Worm (Caenorhabditis elegans) whole organism, young adult: Measurements from ENCODE around the gene W02B3.7.

Source experiments
- D2030.7 ChIP-seq: fragments of 200-800 bp; sonication (Bioruptor generic); IDR thresholded peaks from 2 replicates; pipeline ENCODE4 v1.3.6; 2022; ENCODE audit warnings: missing genetic modification reagents, missing genetic modification characterization, missing compliant biosample characterization
- F39B2.1 ChIP-seq: fragments of 200-800 bp; sonication (Bioruptor generic); IDR thresholded peaks from 2 replicates; pipeline ENCODE4 v1.3.6; 2022; ENCODE audit warnings: missing genetic modification reagents, missing genetic modification characterization, missing compliant biosample characterization
- F52B5.7 ChIP-seq: sonication (generic microtip); optimal IDR thresholded peaks from 2 replicates; lab custom pipeline; 2016; ENCODE audit warnings: mild to moderate bottlenecking, missing genetic modification characterization, missing compliant biosample characterization
- F57C9.4 ChIP-seq: sonication (generic microtip); optimal IDR thresholded peaks from 2 replicates; lab custom pipeline; 2017; ENCODE audit warnings: mild to moderate bottlenecking, missing genetic modification characterization, missing compliant biosample characterization
- T07F8.4 ChIP-seq: sonication (generic microtip); optimal IDR thresholded peaks from 2 replicates; lab custom pipeline; 2016; ENCODE audit warnings: mild to moderate bottlenecking, missing genetic modification characterization, moderate library complexity, missing compliant biosample characterization
- akir-1 ChIP-seq: fragments of 200-800 bp; sonication (Bioruptor generic); optimal IDR thresholded peaks from 2 replicates; lab custom pipeline; 2018; ENCODE audit warnings: mild to moderate bottlenecking, missing genetic modification characterization, moderate library complexity, missing compliant biosample characterization
- ama-1 ChIP-seq, 3 experiments: fragments of 150-350 bp in 1 of 3; sonication (generic microtip) in 2 of 3; optimal IDR thresholded peaks; 2 replicates each; lab custom pipeline; 2014 to 2018; ENCODE audit warnings: missing biosample characterization in 2 of 3, missing genetic modification characterization in 2 of 3, missing genetic modification reagents in 2 of 3
- ceh-27 ChIP-seq: fragments of 200-800 bp; sonication (Bioruptor generic); optimal IDR thresholded peaks from 2 replicates; lab custom pipeline; 2018; ENCODE audit warnings: mild to moderate bottlenecking, missing genetic modification characterization, moderate library complexity, missing compliant biosample characterization
- ceh-40 ChIP-seq: fragments of 200-800 bp; sonication (Bioruptor generic); IDR thresholded peaks from 2 replicates; pipeline ENCODE4 v1.3.6; 2022; ENCODE audit warnings: missing genetic modification characterization, missing compliant biosample characterization
- dox-1 ChIP-seq: fragments of 200-800 bp; sonication (Bioruptor generic); IDR thresholded peaks from 2 replicates; pipeline ENCODE4 v1.3.6; 2022; ENCODE audit warnings: missing genetic modification reagents, missing genetic modification characterization, missing compliant biosample characterization
- ets-4 ChIP-seq: fragments of 200-800 bp; sonication (Bioruptor generic); optimal IDR thresholded peaks from 2 replicates; lab custom pipeline; 2018; ENCODE audit warnings: mild to moderate bottlenecking, missing genetic modification characterization, missing compliant biosample characterization
- fkh-3 ChIP-seq: sonication (generic microtip); optimal IDR thresholded peaks from 2 replicates; lab custom pipeline; 2016; ENCODE audit warnings: mild to moderate bottlenecking, missing genetic modification characterization, missing compliant biosample characterization
- hlh-12 ChIP-seq: sonication (generic microtip); optimal IDR thresholded peaks from 2 replicates; lab custom pipeline; 2016; ENCODE audit warnings: missing genetic modification characterization, missing compliant biosample characterization
- hmg-1.2 ChIP-seq: fragments of 200-800 bp; sonication (Bioruptor generic); IDR thresholded peaks from 2 replicates; pipeline ENCODE4 v1.3.6; 2022; ENCODE audit warnings: missing genetic modification reagents, missing genetic modification characterization, missing compliant biosample characterization
- hsf-1 ChIP-seq: fragments of 200-800 bp; sonication (Bioruptor generic); IDR thresholded peaks from 2 replicates; pipeline ENCODE4 v1.3.6; 2022; ENCODE audit warnings: missing genetic modification reagents, missing genetic modification characterization, missing compliant biosample characterization
- mcd-1 ChIP-seq: fragments of 200-800 bp; sonication (Bioruptor generic); IDR thresholded peaks from 2 replicates; pipeline ENCODE4 v1.3.6; 2022; ENCODE audit warnings: missing genetic modification reagents, missing genetic modification characterization, missing compliant biosample characterization
- mel-28 ChIP-seq: sonication (generic microtip); optimal IDR thresholded peaks from 2 replicates; lab custom pipeline; 2016; ENCODE audit warnings: borderline replicate concordance, mild to moderate bottlenecking, missing genetic modification characterization, missing compliant biosample characterization
- nhr-27 ChIP-seq: fragments of 200-800 bp; sonication (Bioruptor generic); optimal IDR thresholded peaks from 2 replicates; lab custom pipeline; 2018; ENCODE audit warnings: mild to moderate bottlenecking, missing genetic modification characterization, moderate library complexity, missing compliant biosample characterization
- nhr-90 ChIP-seq: sonication (generic microtip); optimal IDR thresholded peaks from 2 replicates; lab custom pipeline; 2016; ENCODE audit warnings: missing genotype, mild to moderate bottlenecking, missing genetic modification characterization, missing compliant biosample characterization
- snpc-1.3 ChIP-seq: sonication (generic microtip); optimal IDR thresholded peaks from 2 replicates; lab custom pipeline; 2017; ENCODE audit warnings: missing genetic modification characterization, mild to moderate bottlenecking, missing compliant biosample characterization, antibody characterized with exemption, moderate library complexity, missing genotype, missing genetic modification reagents; ENCODE audit not compliant: insufficient read depth
- tbp1 ChIP-seq: fragments of 200-800 bp; sonication (Bioruptor generic); optimal IDR thresholded peaks from 2 replicates; lab custom pipeline; 2018; ENCODE audit warnings: mild to moderate bottlenecking, missing genetic modification characterization, missing compliant biosample characterization
- unc-130 ChIP-seq: sonication (generic microtip); optimal IDR thresholded peaks from 2 replicates; lab custom pipeline; 2016; ENCODE audit warnings: missing genetic modification reagents, missing genetic modification characterization, missing compliant biosample characterization

Gene W02B3.7

ce11 chrIII:640198-640803 is 51.5 kb downstream of the W02B3.7 start, which contains the start of the genes tag-266 and tag-267 (continued):
- TF ChIP-seq nhr-27 (tag; lab: Kevin White, UChicago) (no peak), T07F8.4 (tag; lab: Kevin White, UChicago) (no peak), ceh-27 (GFP tag; lab: Kevin White, UChicago) (peak; percentile 60), ama-1 (optimal IDR thresholded peaks at IDR 0.05; lab: Kevin White, UChicago) (no peak), ama-1 (GFP tag; optimal IDR thresholded peaks at IDR 0.05; lab: Kevin White, UChicago) (no peak), tbp1 (GFP tag; lab: Kevin White, UChicago) (peak; percentile 45), D2030.7 (GFP tag; lab: Robert Waterston, UW) (peak; percentile 54), hlh-12 (tag; lab: Kevin White, UChicago) (no peak), akir-1 (no peak), hmg-1.2 (GFP tag; lab: Robert Waterston, UW) (peak; percentile 30; the same call in 1 of the 2 replicates), F57C9.4 (tag; lab: Kevin White, UChicago) (no peak), nhr-90 (tag; lab: Kevin White, UChicago) (no peak), dox-1 (peak; percentile 59)

DNA sequence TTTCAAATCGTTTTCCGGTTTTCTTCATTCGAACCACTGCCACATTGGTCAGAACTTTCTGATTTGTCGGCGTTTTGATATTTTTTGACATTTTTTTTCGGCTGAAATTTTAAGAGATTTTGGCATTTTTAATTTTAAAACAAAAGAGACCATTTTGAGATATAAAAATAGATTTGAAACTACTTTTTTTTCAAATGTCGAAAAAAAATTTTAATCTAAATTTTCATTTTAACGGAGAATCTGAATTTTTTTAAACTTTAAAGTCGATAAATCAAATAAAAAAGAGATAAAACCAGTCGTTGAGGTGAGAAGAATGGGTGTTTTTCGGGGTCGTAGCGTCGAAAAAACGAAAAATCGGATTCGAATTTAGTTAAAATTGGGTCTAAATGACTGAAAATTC is 53.5 kb downstream of the W02B3.7 start, which contains the start of gene sbds-1:
sbds-1 (minus strand) TSS at position 101 of the 400 bp plus-strand sequence.
- TF ChIP-seq ceh-40 (GFP tag; lab: Robert Waterston, UW): no peak
- TF ChIP-seq fkh-3 (tag; lab: Kevin White, UChicago): no peak
- TF ChIP-seq hsf-1 (GFP tag; lab: Robert Waterston, UW): no peak
- no peak for TF ChIP-seq F39B2.1 (GFP tag; lab: Robert Waterston, UW)
- no peak for TF ChIP-seq ets-4 (GFP tag; lab: Kevin White, UChicago)
- no peak for TF ChIP-seq mcd-1 (GFP tag; lab: Robert Waterston, UW)
- TF ChIP-seq hmg-1.2 (GFP tag; lab: Robert Waterston, UW): no peak
- TF ChIP-seq unc-130 (GFP tag; lab: Kevin White, UChicago): no peak
- no peak for TF ChIP-seq snpc-1.3 (tag; lab: Kevin White, UChicago)
- no peak for TF ChIP-seq mel-28 (tag; lab: Kevin White, UChicago)
- no peak for TF ChIP-seq F52B5.7 (tag; lab: Kevin White, UChicago)
- TF ChIP-seq, all 124 proteins: peak for 0
